Fruit fly (Drosophila melanogaster) whole organism, pupa: ENCODE results near the gene S-Lap3.

Source experiments
- CG10348 ChIP-seq: fragments of 200-800 bp; sonication (Bioruptor generic); IDR thresholded peaks from 2 replicates; pipeline ENCODE4 v1.3.6; 2022; ENCODE audit warnings: missing biosample characterization, missing genetic modification characterization
- CG12605 ChIP-seq: fragments of 200-800 bp; sonication (Bioruptor generic); IDR thresholded peaks from 2 replicates; pipeline ENCODE4 v1.3.6; 2022; ENCODE audit warnings: missing biosample characterization, missing genetic modification characterization
- CG13204 ChIP-seq: fragments of 200-800 bp; sonication (Bioruptor generic); optimal IDR thresholded peaks from 2 replicates; lab custom pipeline; 2018; ENCODE audit warnings: missing biosample characterization, mild to moderate bottlenecking, missing genetic modification characterization, moderate library complexity
- CG14655 ChIP-seq: fragments of 200-800 bp; sonication (Bioruptor generic); optimal IDR thresholded peaks from 3 replicates; lab custom pipeline; 2017; ENCODE audit warnings: mild to moderate bottlenecking, missing biosample characterization, missing genetic modification reagents, missing genetic modification characterization
- CG15710 ChIP-seq: fragments of 200-800 bp; sonication (Bioruptor generic); optimal IDR thresholded peaks from 2 replicates; lab custom pipeline; 2018; ENCODE audit warnings: missing biosample characterization, mild to moderate bottlenecking, missing genetic modification characterization, moderate library complexity
- CG17806 ChIP-seq: fragments of 200-800 bp; sonication (Bioruptor generic); optimal IDR thresholded peaks from 2 replicates; lab custom pipeline; 2018; ENCODE audit warnings: missing biosample characterization, mild to moderate bottlenecking, missing genetic modification characterization, moderate library complexity
- CG34367 ChIP-seq: fragments of 200-800 bp; sonication (Bioruptor generic); optimal IDR thresholded peaks from 2 replicates; lab custom pipeline; 2018; ENCODE audit warnings: missing biosample characterization, mild to moderate bottlenecking, missing genetic modification characterization
- CG4496 ChIP-seq: fragments of 200-800 bp; sonication (Bioruptor generic); IDR thresholded peaks from 3 replicates; pipeline ENCODE4 v1.3.6; 2022; ENCODE audit warnings: missing biosample characterization, missing genetic modification characterization
- CG8159 ChIP-seq: fragments of 200-800 bp; sonication (Bioruptor generic); optimal IDR thresholded peaks from 3 replicates; lab custom pipeline; 2018; ENCODE audit warnings: missing biosample characterization, mild to moderate bottlenecking, missing genetic modification characterization, moderate library complexity
- CG8301 ChIP-seq: fragments of 200-800 bp; sonication (Bioruptor generic); optimal IDR thresholded peaks from 2 replicates; lab custom pipeline; 2018; ENCODE audit warnings: missing biosample characterization, mild to moderate bottlenecking, missing genetic modification characterization
- CG9948 ChIP-seq: fragments of 200-800 bp; sonication (Bioruptor generic); optimal IDR thresholded peaks from 2 replicates; lab custom pipeline; 2018; ENCODE audit warnings: missing biosample characterization, mild to moderate bottlenecking, missing genetic modification characterization, moderate library complexity
- D1 ChIP-seq: fragments of 200-800 bp; sonication (Bioruptor generic); optimal IDR thresholded peaks from 2 replicates; lab custom pipeline; 2018; ENCODE audit warnings: missing biosample characterization, mild to moderate bottlenecking, missing genetic modification characterization, moderate library complexity
- EcR ChIP-seq: fragments of 200-800 bp; sonication (Bioruptor generic); optimal IDR thresholded peaks from 3 replicates; lab custom pipeline; 2019; ENCODE audit warnings: missing biosample characterization, missing genetic modification characterization, mild to moderate bottlenecking, moderate library complexity, missing genetic modification reagents
- Ets98B ChIP-seq: fragments of 200-800 bp; sonication (Bioruptor generic); IDR thresholded peaks from 2 replicates; pipeline ENCODE4 v1.3.6; 2022; ENCODE audit warnings: missing biosample characterization, missing genetic modification characterization
- Pif1A ChIP-seq: fragments of 200-800 bp; sonication (Bioruptor generic); optimal IDR thresholded peaks from 3 replicates; lab custom pipeline; 2016; ENCODE audit warnings: missing biosample characterization, missing genetic modification characterization
- Pif1B ChIP-seq: fragments of 200-800 bp; sonication (Bioruptor generic); optimal IDR thresholded peaks from 3 replicates; lab custom pipeline; 2016; ENCODE audit warnings: missing biosample characterization, missing genetic modification characterization
- Snoo ChIP-seq: fragments of 200-800 bp; sonication (Bioruptor generic); optimal IDR thresholded peaks from 3 replicates; lab custom pipeline; 2017; ENCODE audit warnings: missing biosample characterization, mild to moderate bottlenecking, missing genetic modification characterization, inconsistent platforms
- fd96Ca ChIP-seq: fragments of 200-800 bp; sonication (Bioruptor generic); IDR thresholded peaks from 3 replicates; pipeline ENCODE4 v1.3.6; 2022; ENCODE audit warnings: missing biosample characterization, missing genetic modification characterization
- gl ChIP-seq: fragments of 200-800 bp; sonication (Bioruptor generic); optimal IDR thresholded peaks from 2 replicates; lab custom pipeline; 2018; ENCODE audit warnings: missing biosample characterization, mild to moderate bottlenecking, missing genetic modification characterization
- rn ChIP-seq: fragments of 200-800 bp; sonication (Bioruptor generic); IDR thresholded peaks from 2 replicates; pipeline ENCODE4 v1.3.6; 2022; ENCODE audit warnings: missing biosample characterization, missing genetic modification characterization

S-Lap3 gene

dm6 chr3L:10449725-10450124 is 15.3 kb upstream of the S-Lap3 start:
- TF ChIP-seq CG8301: no peak
- no peak for TF ChIP-seq EcR
- no peak for TF ChIP-seq CG4496 (GFP tag; lab: Robert Waterston, UW)
- TF ChIP-seq CG10348 (GFP tag; lab: Robert Waterston, UW): no peak
- no peak for TF ChIP-seq Ets98B (GFP tag; lab: Robert Waterston, UW)
- TF ChIP-seq fd96Ca: no peak
- TF ChIP-seq CG8159 (tag; lab: Kevin White, UChicago): no peak
- no peak for TF ChIP-seq Pif1A (GFP tag; lab: Kevin White, UChicago)
- TF ChIP-seq rn: no peak
- no peak for TF ChIP-seq CG14655 (GFP tag; lab: Kevin White, UChicago)
- no peak for TF ChIP-seq CG13204 (GFP tag; lab: Kevin White, UChicago)
- no peak for TF ChIP-seq gl
- no peak for TF ChIP-seq D1 (tag; lab: Kevin White, UChicago)
- no peak for TF ChIP-seq CG9948 (tag; lab: Kevin White, UChicago)
- TF ChIP-seq Pif1B: no peak
- no peak for TF ChIP-seq CG17806

dm6 chr3L:10459076-10459475 is 5.9 kb upstream of the S-Lap3 start:
- TF ChIP-seq Ets98B (GFP tag; lab: Robert Waterston, UW): no peak
- TF ChIP-seq, all 21 proteins: peak for 0

- TF ChIP-seq CG10348 (GFP tag; lab: Robert Waterston, UW) (no peak), D1 (tag; lab: Kevin White, UChicago) (peak; percentile 14)
Observed at dm6 chr3L:10463051-10463866, 1.7 kb upstream of the S-Lap3 start, which contains the start of the genes Gem3 and CG32061. Gene Gem3, minus strand, starts transcription at chr3L:10463101. Gene CG32061, plus strand, starts transcription at chr3L:10463816.

dm6 chr3L:10478214-10478613 is 13.2 kb downstream of the S-Lap3 start, which contains the start of gene CG46430:
Gene CG46430, plus strand, starts transcription at chr3L:10478514.
- TF ChIP-seq CG13204 (GFP tag; lab: Kevin White, UChicago): no peak
- no peak for TF ChIP-seq CG14655 (GFP tag; lab: Kevin White, UChicago)
- no peak for TF ChIP-seq CG17806
- TF ChIP-seq D1 (tag; lab: Kevin White, UChicago): no peak
- TF ChIP-seq CG8159 (tag; lab: Kevin White, UChicago): no peak
- TF ChIP-seq CG15710: no peak
- TF ChIP-seq rn: no peak
- no peak for TF ChIP-seq Pif1B
- TF ChIP-seq gl: no peak
- no peak for TF ChIP-seq Ets98B (GFP tag; lab: Robert Waterston, UW)
- no peak for TF ChIP-seq Pif1A (GFP tag; lab: Kevin White, UChicago)
- no peak for TF ChIP-seq CG9948 (tag; lab: Kevin White, UChicago)
- TF ChIP-seq CG8301: no peak
- TF ChIP-seq EcR: no peak
- no peak for TF ChIP-seq CG34367 (tag; lab: Kevin White, UChicago)
- TF ChIP-seq CG10348 (GFP tag; lab: Robert Waterston, UW): no peak
- TF ChIP-seq CG4496 (GFP tag; lab: Robert Waterston, UW): no peak
- no peak for TF ChIP-seq fd96Ca

dm6 chr3L:10481112-10481511 is 16.1 kb downstream of the S-Lap3 start, which contains the start of gene Rbfox1:
Gene Rbfox1, plus strand, starts transcription at chr3L:10481412.
- TF ChIP-seq CG8301 (no peak), EcR (no peak), Pif1B (no peak), gl (no peak), Pif1A (GFP tag; lab: Kevin White, UChicago) (no peak), CG8159 (tag; lab: Kevin White, UChicago) (no peak), CG17806 (no peak), CG10348 (GFP tag; lab: Robert Waterston, UW) (no peak), CG12605 (GFP tag; lab: Robert Waterston, UW) (no peak), CG13204 (GFP tag; lab: Kevin White, UChicago) (no peak), CG4496 (GFP tag; lab: Robert Waterston, UW) (no peak), Ets98B (GFP tag; lab: Robert Waterston, UW) (no peak), CG9948 (tag; lab: Kevin White, UChicago) (no peak), CG15710 (no peak)

- TF ChIP-seq CG8301 (no peak), CG9948 (tag; lab: Kevin White, UChicago) (peak; percentile 7), CG14655 (GFP tag; lab: Kevin White, UChicago) (peak; percentile 36)
Observed at dm6 chr3L:10482477-10482876, 17.5 kb downstream of the S-Lap3 start.

dm6 chr3L:10485496-10485895 is 20.5 kb downstream of the S-Lap3 start:
- TF ChIP-seq CG9948 (tag; lab: Kevin White, UChicago): no peak
- TF ChIP-seq, all 21 proteins: peak for 0

dm6 chr3L:10490561-10490960 is 25.6 kb downstream of the S-Lap3 start, which contains the start of gene S-Lap4:
Gene S-Lap4, plus strand, starts transcription at chr3L:10490861.
- TF ChIP-seq CG10348 (GFP tag; lab: Robert Waterston, UW) (no peak), Pif1B (no peak), CG12605 (GFP tag; lab: Robert Waterston, UW) (no peak), D1 (tag; lab: Kevin White, UChicago) (no peak), Ets98B (GFP tag; lab: Robert Waterston, UW) (no peak), CG34367 (tag; lab: Kevin White, UChicago) (no peak), CG9948 (tag; lab: Kevin White, UChicago) (no peak), gl (no peak), CG17806 (no peak), Pif1A (GFP tag; lab: Kevin White, UChicago) (no peak), EcR (no peak), CG14655 (GFP tag; lab: Kevin White, UChicago) (no peak), fd96Ca (no peak), Snoo (tag; lab: Kevin White, UChicago) (no peak), CG15710 (no peak)
- TF ChIP-seq, all 21 proteins: peak for 0
